Fruit fly (Drosophila melanogaster): ENCODE measurements around the gene Drsl2.

- no peak for TF ChIP-seq D1 (tag; optimal IDR thresholded peaks at IDR 0.05)
- no peak for TF ChIP-seq EcR (GFP tag; optimal IDR thresholded peaks at IDR 0.05)
- TF ChIP-seq CG17806 (tag; optimal IDR thresholded peaks at IDR 0.05) = peak; percentile 13
- no peak for TF ChIP-seq CG8159 (tag; optimal IDR thresholded peaks at IDR 0.05)
- no peak for TF ChIP-seq Pif1B (GFP tag; optimal IDR thresholded peaks at IDR 0.05)
- no peak for TF ChIP-seq CG13204 (GFP tag; optimal IDR thresholded peaks at IDR 0.05)
- peak; percentile 48 for TF ChIP-seq CG15710 (tag; optimal IDR thresholded peaks at IDR 0.05)
- no peak for TF ChIP-seq CG9948 (tag; optimal IDR thresholded peaks at IDR 0.05)
- peak; percentile 47; the same call in 1 of the 2 replicates for TF ChIP-seq CG32121 (GFP tag; IDR thresholded peaks at IDR 0.05)
- peak; percentile 20 for TF ChIP-seq Snoo (tag; optimal IDR thresholded peaks at IDR 0.05)
- no peak for TF ChIP-seq gl (tag; optimal IDR thresholded peaks at IDR 0.05)
- peak; percentile 25 for TF ChIP-seq CG34367 (tag; optimal IDR thresholded peaks at IDR 0.05)
Measured at dm6 chr3L:3319223-3319643, 5.1 kb downstream of the Drsl2 start, which contains the start of the genes PIG-C, CG12016 and Dpm2.

Data from whole organism, pupa.